Worm (Caenorhabditis elegans) whole organism, late embryonic: Measurements from ENCODE around the gene famp-1.

Source experiments
- C08G9.2 ChIP-seq: sonication (generic microtip); optimal IDR thresholded peaks from 2 replicates; lab custom pipeline; 2016; ENCODE audit warnings: mild to moderate bottlenecking, missing genetic modification characterization, moderate library complexity, missing compliant biosample characterization
- K02D7.2 ChIP-seq: sonication (generic microtip); optimal IDR thresholded peaks from 2 replicates; lab custom pipeline; 2017; ENCODE audit warnings: mild to moderate bottlenecking, missing genetic modification characterization, missing compliant biosample characterization
- K09A11.1 ChIP-seq: sonication (generic microtip); optimal IDR thresholded peaks from 2 replicates; lab custom pipeline; 2017; ENCODE audit warnings: antibody characterized with exemption, mild to moderate bottlenecking, missing genetic modification characterization, missing compliant biosample characterization; ENCODE audit not compliant: insufficient read depth
- T23F11.4 ChIP-seq: fragments of 200-800 bp; sonication (Bioruptor generic); optimal IDR thresholded peaks from 2 replicates; lab custom pipeline; 2018; ENCODE audit warnings: mild to moderate bottlenecking, missing genetic modification characterization, missing compliant biosample characterization
- Y22D7AL.16 ChIP-seq: sonication (generic microtip); optimal IDR thresholded peaks from 2 replicates; lab custom pipeline; 2016; ENCODE audit warnings: missing genetic modification characterization, missing compliant biosample characterization
- ceh-18 ChIP-seq: sonication (generic microtip); optimal IDR thresholded peaks from 2 replicates; lab custom pipeline; 2016; ENCODE audit warnings: missing genetic modification characterization, missing compliant biosample characterization
- ceh-2 ChIP-seq: sonication (generic microtip); optimal IDR thresholded peaks from 2 replicates; lab custom pipeline; 2016; ENCODE audit warnings: missing genotype, missing genetic modification characterization, missing compliant biosample characterization
- ceh-22 ChIP-seq: sonication (generic microtip); optimal IDR thresholded peaks from 2 replicates; lab custom pipeline; 2017; ENCODE audit warnings: missing biosample characterization, missing genetic modification characterization
- ceh-24 ChIP-seq: sonication (generic microtip); optimal IDR thresholded peaks from 2 replicates; lab custom pipeline; 2016; ENCODE audit warnings: mild to moderate bottlenecking, missing genetic modification characterization, missing compliant biosample characterization
- ceh-31 ChIP-seq: sonication (generic microtip); optimal IDR thresholded peaks from 2 replicates; lab custom pipeline; 2016; ENCODE audit warnings: missing genetic modification characterization, missing compliant biosample characterization
- ceh-34 ChIP-seq: sonication (generic microtip); optimal IDR thresholded peaks from 2 replicates; lab custom pipeline; 2016; ENCODE audit warnings: mild to moderate bottlenecking, missing genetic modification characterization, missing compliant biosample characterization
- ceh-48 ChIP-seq: sonication (generic microtip); optimal IDR thresholded peaks from 2 replicates; lab custom pipeline; 2016; ENCODE audit warnings: missing genetic modification characterization, inconsistent platforms, missing compliant biosample characterization
- ceh-6 ChIP-seq: fragments of 200-800 bp; sonication (Bioruptor generic); optimal IDR thresholded peaks from 2 replicates; lab custom pipeline; 2018; ENCODE audit warnings: mild to moderate bottlenecking, missing genetic modification characterization, missing compliant biosample characterization
- ceh-9 ChIP-seq: sonication (generic microtip); optimal IDR thresholded peaks from 2 replicates; lab custom pipeline; 2016; ENCODE audit warnings: mild to moderate bottlenecking, missing genetic modification characterization, inconsistent platforms, missing compliant biosample characterization
- dmd-4 ChIP-seq: sonication (generic microtip); optimal IDR thresholded peaks from 2 replicates; lab custom pipeline; 2016; ENCODE audit warnings: borderline replicate concordance, missing genetic modification characterization, missing compliant biosample characterization
- dve-1 ChIP-seq: sonication (generic microtip); optimal IDR thresholded peaks from 2 replicates; lab custom pipeline; 2017; ENCODE audit warnings: antibody characterized with exemption, mild to moderate bottlenecking, missing genetic modification characterization, missing compliant biosample characterization
- elt-2 ChIP-seq: sonication (generic microtip); optimal IDR thresholded peaks from 2 replicates; lab custom pipeline; 2016; ENCODE audit warnings: missing genetic modification reagents, missing genetic modification characterization, missing compliant biosample characterization
- eyg-1 ChIP-seq: sonication (generic microtip); optimal IDR thresholded peaks from 2 replicates; lab custom pipeline; 2016; ENCODE audit warnings: missing genotype, missing genetic modification characterization, missing compliant biosample characterization
- hlh-13 ChIP-seq: fragments of 200-800 bp; sonication (Bioruptor generic); optimal IDR thresholded peaks from 2 replicates; lab custom pipeline; 2018; ENCODE audit warnings: mild to moderate bottlenecking, missing genetic modification characterization, missing compliant biosample characterization
- hlh-15 ChIP-seq: sonication (generic microtip); optimal IDR thresholded peaks from 2 replicates; lab custom pipeline; 2016; ENCODE audit warnings: missing genetic modification characterization, missing compliant biosample characterization
- hlh-6 ChIP-seq: sonication (generic microtip); optimal IDR thresholded peaks from 2 replicates; lab custom pipeline; 2016; ENCODE audit warnings: missing genotype, missing genetic modification characterization, missing compliant biosample characterization
- madf-2 ChIP-seq: sonication (generic microtip); optimal IDR thresholded peaks from 2 replicates; lab custom pipeline; 2017; ENCODE audit warnings: missing genetic modification characterization, missing compliant biosample characterization
- nfya-1 ChIP-seq: sonication (generic microtip); optimal IDR thresholded peaks from 2 replicates; lab custom pipeline; 2017; ENCODE audit warnings: missing genetic modification characterization, mild to moderate bottlenecking, missing compliant biosample characterization, antibody characterized with exemption, moderate library complexity
- nhr-232 ChIP-seq: sonication (generic microtip); optimal IDR thresholded peaks from 2 replicates; lab custom pipeline; 2016; ENCODE audit warnings: missing genetic modification characterization, missing compliant biosample characterization
- odd-2 ChIP-seq: sonication (generic microtip); optimal IDR thresholded peaks from 2 replicates; lab custom pipeline; 2017; ENCODE audit warnings: antibody characterized with exemption, mild to moderate bottlenecking, missing genetic modification characterization, missing compliant biosample characterization
- pax-1 ChIP-seq: fragments of 150-350 bp; optimal IDR thresholded peaks from 2 replicates; lab custom pipeline; 2014; ENCODE audit warnings: missing biosample characterization, missing genetic modification characterization
- pha-4 ChIP-seq: fragments of 150-350 bp; optimal IDR thresholded peaks from 2 replicates; lab custom pipeline; 2018; ENCODE audit warnings: missing biosample characterization, missing genetic modification reagents, missing genetic modification characterization
- pqm-1 ChIP-seq: sonication (generic microtip); optimal IDR thresholded peaks from 2 replicates; lab custom pipeline; 2016; ENCODE audit warnings: missing genetic modification characterization, missing compliant biosample characterization
- pros-1 ChIP-seq: fragments of 150-350 bp; optimal IDR thresholded peaks from 2 replicates; lab custom pipeline; 2014; ENCODE audit warnings: missing biosample characterization, missing genetic modification reagents, missing genetic modification characterization
- ref-2 ChIP-seq: sonication (generic microtip); optimal IDR thresholded peaks from 2 replicates; lab custom pipeline; 2016; ENCODE audit warnings: missing genetic modification characterization, missing compliant biosample characterization
- sdc-2 ChIP-seq: sonication (generic microtip); optimal IDR thresholded peaks from 2 replicates; lab custom pipeline; 2016; ENCODE audit warnings: missing genotype, missing genetic modification characterization, missing compliant biosample characterization
- tbx-7 ChIP-seq: sonication (generic microtip); optimal IDR thresholded peaks from 2 replicates; lab custom pipeline; 2016; ENCODE audit warnings: missing genotype, missing genetic modification characterization, missing compliant biosample characterization
- ttx-3 ChIP-seq: sonication (generic microtip); optimal IDR thresholded peaks from 2 replicates; lab custom pipeline; 2016; ENCODE audit warnings: missing genetic modification reagents, missing genetic modification characterization, missing compliant biosample characterization
- unc-42 ChIP-seq: sonication (generic microtip); optimal IDR thresholded peaks from 2 replicates; lab custom pipeline; 2016; ENCODE audit warnings: missing genotype, missing genetic modification characterization, missing compliant biosample characterization
- unc-86 ChIP-seq: sonication (generic microtip); optimal IDR thresholded peaks from 2 replicates; lab custom pipeline; 2016; ENCODE audit warnings: missing genetic modification characterization, missing compliant biosample characterization
- ztf-16 ChIP-seq: sonication (generic microtip); optimal IDR thresholded peaks from 2 replicates; lab custom pipeline; 2017; ENCODE audit warnings: missing genetic modification characterization, missing compliant biosample characterization

Gene famp-1

DNA sequence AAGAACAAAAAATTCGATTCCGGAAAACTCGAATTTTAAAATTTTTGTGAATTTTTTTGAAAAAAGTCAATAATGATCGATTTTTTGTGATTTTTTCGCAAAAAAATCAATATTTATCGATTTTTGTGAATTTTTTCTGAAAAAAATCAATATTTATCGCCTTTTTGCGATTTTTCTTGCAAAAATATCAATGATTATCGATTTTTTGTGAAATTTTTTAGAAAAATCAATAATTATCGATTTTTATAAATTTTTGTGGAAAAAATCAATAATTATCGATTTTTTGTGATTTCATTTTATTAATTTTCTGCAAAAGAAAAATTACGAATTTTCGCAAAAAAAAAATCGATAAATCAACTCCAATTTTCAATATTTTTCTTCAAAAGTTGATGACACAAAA is 27.5 kb downstream of the famp-1 start:
- peak; percentile 88 for TF ChIP-seq ceh-48
- TF ChIP-seq pax-1: no peak
- no peak for TF ChIP-seq ref-2
- no peak for TF ChIP-seq K02D7.2 (tag; lab: Kevin White, UChicago)
- no peak for TF ChIP-seq unc-42
- no peak for TF ChIP-seq tbx-7 (tag; lab: Kevin White, UChicago)
- TF ChIP-seq hlh-15 (tag; lab: Kevin White, UChicago): no peak
- TF ChIP-seq nfya-1 (tag; lab: Kevin White, UChicago): no peak

DNA sequence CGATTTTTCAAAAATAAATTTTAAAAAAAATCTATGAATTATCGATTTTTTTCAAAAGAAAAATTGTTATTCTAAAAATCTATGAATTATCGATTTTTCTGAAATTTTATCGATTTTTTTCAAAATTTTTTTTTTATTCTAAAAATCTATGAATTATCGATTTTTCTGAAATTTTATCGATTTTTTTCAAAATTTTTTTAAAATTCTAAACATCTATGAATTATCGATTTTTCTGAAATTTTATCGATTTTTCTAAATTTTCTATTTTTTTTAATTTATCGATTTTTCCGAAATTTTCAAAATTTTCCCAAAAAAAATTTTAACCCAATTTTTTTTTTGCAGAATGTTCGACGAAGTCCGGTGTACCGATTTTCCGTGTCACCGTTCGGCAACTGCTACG is 30.2 kb downstream of the famp-1 start:
- peak; percentile 7 for TF ChIP-seq ceh-48

DNA sequence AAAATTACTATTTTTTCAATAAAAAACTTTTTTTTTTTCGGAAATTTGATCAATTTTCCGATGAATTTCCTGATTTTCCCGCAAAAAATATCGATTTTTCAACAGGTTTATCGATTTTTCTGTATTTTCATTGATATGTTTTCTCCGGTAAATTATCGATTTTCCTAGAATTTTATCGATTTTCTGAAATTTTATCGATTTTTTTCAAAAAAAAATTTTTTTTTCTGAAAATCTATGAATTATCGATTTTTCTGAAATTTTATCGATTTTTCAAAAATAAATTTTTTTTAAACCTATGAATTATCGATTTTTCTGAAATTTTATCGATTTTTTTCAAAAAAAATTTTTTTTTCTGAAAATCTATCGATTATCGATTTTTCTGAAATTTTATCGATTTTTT is 31.7 kb downstream of the famp-1 start:
- TF ChIP-seq ceh-48: peak; percentile 17

DNA sequence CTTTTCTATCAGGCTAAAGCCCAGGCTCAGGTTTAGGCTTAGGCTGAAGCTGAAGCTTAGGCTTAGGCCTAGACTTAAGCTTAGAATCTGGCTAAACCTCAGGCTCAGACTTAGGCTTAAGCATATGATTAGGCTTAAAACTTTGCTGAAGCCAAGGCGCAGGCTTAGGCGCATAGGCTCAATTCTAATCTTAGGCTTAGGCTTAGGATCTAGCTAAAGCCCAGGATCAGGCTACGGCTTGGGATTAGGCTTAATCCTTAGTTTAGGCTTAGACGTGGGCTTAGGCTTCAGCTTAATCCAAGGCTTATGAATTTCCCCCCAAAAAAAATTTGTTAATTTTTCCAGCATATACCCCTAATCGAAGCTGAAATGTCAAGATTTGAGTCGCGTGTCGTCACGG is 34.8 kb downstream of the famp-1 start:
- TF ChIP-seq unc-86 (tag; lab: Kevin White, UChicago) (no peak), dve-1 (tag; lab: Kevin White, UChicago) (peak; percentile 97)

DNA sequence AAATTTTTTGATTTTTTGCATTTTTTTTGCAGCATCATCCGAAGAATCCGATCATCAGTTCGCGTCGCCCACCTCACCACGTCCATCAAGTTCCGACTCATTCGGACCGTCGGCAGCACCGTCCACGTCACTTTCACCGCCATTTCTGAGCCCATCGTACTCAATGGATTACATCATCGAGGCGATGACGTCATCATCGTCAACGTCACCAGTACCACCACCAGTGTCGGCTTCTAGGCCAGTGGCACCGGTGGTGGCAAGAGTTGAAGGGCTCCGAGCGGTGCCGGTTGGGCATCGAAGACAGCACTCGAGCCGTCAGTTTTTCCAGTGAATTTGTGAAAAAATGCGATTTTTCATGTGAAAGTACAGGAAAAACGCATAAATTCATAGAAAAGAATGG is 39.8 kb downstream of the famp-1 start:
- TF ChIP-seq unc-42 (no peak), T23F11.4 (GFP tag; lab: Kevin White, UChicago) (no peak), C08G9.2 (tag; lab: Kevin White, UChicago) (no peak), ceh-18 (tag; lab: Kevin White, UChicago) (no peak), ceh-24 (tag; lab: Kevin White, UChicago) (no peak), ceh-2 (tag; lab: Kevin White, UChicago) (no peak), hlh-6 (tag; lab: Kevin White, UChicago) (no peak), pqm-1 (no peak), ztf-16 (tag; lab: Kevin White, UChicago) (no peak), dmd-4 (tag; lab: Kevin White, UChicago) (no peak), hlh-15 (tag; lab: Kevin White, UChicago) (no peak), madf-2 (no peak), nhr-232 (tag; lab: Kevin White, UChicago) (no peak)

DNA sequence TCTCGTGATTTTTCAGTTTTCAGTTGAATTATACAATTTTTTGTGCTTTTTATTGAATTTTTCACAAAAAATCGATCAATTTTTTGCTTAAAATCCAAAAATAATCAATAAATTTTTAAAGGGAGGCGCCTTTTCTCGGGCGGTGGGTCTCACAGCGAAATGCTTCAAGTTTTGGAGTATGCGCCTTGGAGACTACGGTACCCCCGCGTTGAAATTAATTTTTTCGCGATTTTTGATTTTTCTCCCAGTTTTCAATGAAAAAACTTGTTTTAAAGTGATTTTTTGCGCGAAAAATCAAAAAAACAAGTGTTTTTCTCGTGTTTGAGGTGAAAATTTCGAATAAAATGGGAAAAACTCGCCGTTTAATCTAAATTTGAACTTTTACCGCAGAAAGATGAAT is 40.3 kb downstream of the famp-1 start:
- TF ChIP-seq ceh-18 (tag; lab: Kevin White, UChicago) (no peak), madf-2 (no peak), ceh-24 (tag; lab: Kevin White, UChicago) (no peak), sdc-2 (tag; lab: Kevin White, UChicago) (no peak), odd-2 (no peak), unc-42 (no peak)

DNA sequence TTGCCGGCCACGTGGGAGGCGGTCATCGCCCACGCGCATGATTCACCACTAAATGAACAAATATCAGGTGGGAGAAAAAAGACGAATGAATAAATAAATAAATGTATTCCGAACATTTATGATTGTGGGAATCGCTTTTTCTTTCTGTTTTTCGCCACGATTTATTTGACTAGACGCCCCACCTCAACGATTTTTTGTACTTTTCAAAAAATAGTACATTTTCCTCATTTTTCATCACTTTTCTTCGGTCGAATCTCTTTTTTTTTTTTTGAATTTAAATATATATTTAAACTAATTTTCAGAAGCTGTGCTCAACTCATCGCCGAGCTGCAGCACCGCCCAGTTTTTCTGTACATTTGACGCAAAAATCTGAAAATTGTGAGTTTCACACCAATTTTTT is 40.9 kb downstream of the famp-1 start, which contains the start of gene fnip-2:
TSS of gene fnip-2 (plus strand) at position 301 of the 400 bp plus-strand sequence.
- TF ChIP-seq ceh-34 (tag; lab: Kevin White, UChicago): no peak
- no peak for TF ChIP-seq nfya-1 (tag; lab: Kevin White, UChicago)
- TF ChIP-seq pros-1 (tag; lab: Kevin White, UChicago): no peak
- no peak for TF ChIP-seq elt-2
- TF ChIP-seq ceh-6: no peak
- TF ChIP-seq ceh-48: no peak
- TF ChIP-seq pha-4 (tag; lab: Kevin White, UChicago): no peak
- no peak for TF ChIP-seq ceh-9 (tag; lab: Kevin White, UChicago)
- TF ChIP-seq ceh-22 (tag; lab: Kevin White, UChicago): no peak
- no peak for TF ChIP-seq hlh-13 (GFP tag; lab: Kevin White, UChicago)
- TF ChIP-seq Y22D7AL.16: no peak
- TF ChIP-seq ttx-3 (tag; lab: Kevin White, UChicago): no peak
- TF ChIP-seq K09A11.1: no peak
- no peak for TF ChIP-seq ceh-31
- no peak for TF ChIP-seq ceh-18 (tag; lab: Kevin White, UChicago)
- TF ChIP-seq ztf-16 (tag; lab: Kevin White, UChicago): no peak
- no peak for TF ChIP-seq eyg-1 (tag; lab: Kevin White, UChicago)
